Fruit fly (Drosophila melanogaster) whole organism, prepupa: ENCODE measurements around the gene Hsp60D.

Experiments used
- CG1621 ChIP-seq: fragments of 200-800 bp; sonication (Bioruptor generic); optimal IDR thresholded peaks from 3 replicates; lab custom pipeline; 2018; ENCODE audit warnings: missing biosample characterization, mild to moderate bottlenecking, missing genetic modification characterization
- CG34406 ChIP-seq: fragments of 200-800 bp; sonication (Bioruptor generic); optimal IDR thresholded peaks from 3 replicates; lab custom pipeline; 2016; ENCODE audit warnings: missing biosample characterization, missing genetic modification characterization
- CG6163 ChIP-seq: fragments of 200-800 bp; sonication (Bioruptor generic); IDR thresholded peaks from 3 replicates; pipeline ENCODE4 v1.3.6; 2022; ENCODE audit warnings: missing biosample characterization, missing genetic modification characterization
- Eip75B ChIP-seq: fragments of 200-800 bp; sonication (Bioruptor generic); optimal IDR thresholded peaks from 3 replicates; lab custom pipeline; 2016; ENCODE audit warnings: missing biosample characterization, missing genetic modification characterization
- Eip93F ChIP-seq: fragments of 200-800 bp; sonication (Bioruptor generic); optimal IDR thresholded peaks from 2 replicates; lab custom pipeline; 2016; ENCODE audit warnings: missing biosample characterization, mild to moderate bottlenecking, missing genetic modification characterization
- Gug ChIP-seq: fragments of 200-800 bp; sonication (Bioruptor generic); IDR thresholded peaks from 2 replicates; pipeline ENCODE4 v1.3.6; 2022; ENCODE audit warnings: missing biosample characterization, missing genetic modification characterization
- Lpt ChIP-seq: fragments of 200-800 bp; sonication (Bioruptor generic); optimal IDR thresholded peaks from 3 replicates; lab custom pipeline; 2016; ENCODE audit warnings: missing biosample characterization, missing genetic modification characterization
- OdsH ChIP-seq: fragments of 200-800 bp; sonication (Bioruptor generic); optimal IDR thresholded peaks from 3 replicates; lab custom pipeline; 2016; ENCODE audit warnings: missing biosample characterization, missing genetic modification characterization
- Sox102F ChIP-seq: fragments of 200-800 bp; sonication (Bioruptor generic); optimal IDR thresholded peaks from 2 replicates; lab custom pipeline; 2016; ENCODE audit warnings: missing biosample characterization, mild to moderate bottlenecking, missing genetic modification characterization
- cyc ChIP-seq: fragments of 200-800 bp; sonication (Bioruptor generic); optimal IDR thresholded peaks from 3 replicates; lab custom pipeline; 2016; ENCODE audit warnings: missing biosample characterization, missing genetic modification characterization

DNA sequence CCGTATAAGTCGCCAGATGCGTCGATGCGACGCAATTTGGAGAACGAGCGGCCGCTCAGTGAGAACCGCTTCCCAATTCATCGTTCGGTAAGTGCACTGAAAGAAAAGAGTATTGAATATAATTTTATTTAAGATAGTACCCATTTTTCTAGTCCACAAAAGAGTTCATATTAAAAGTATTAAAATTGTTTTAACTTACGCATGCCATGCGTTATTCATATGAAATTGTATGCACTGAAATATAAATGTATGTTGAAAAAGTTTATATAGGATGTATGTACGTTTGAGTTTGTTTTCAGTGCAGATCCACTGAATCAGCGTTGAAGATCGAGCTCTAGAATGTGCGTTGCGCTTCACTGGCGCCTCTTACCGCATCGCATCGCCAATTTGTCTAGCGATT, 49.7 kb downstream of the Hsp60D start:
- TF ChIP-seq CG1621 (tag; lab: Kevin White, UChicago) = no peak
- no peak for TF ChIP-seq Eip93F
- 0 out of 3 replicates have a peak, but pooled peaks have one; percentile 24 for TF ChIP-seq CG6163
- TF ChIP-seq Gug (GFP tag; lab: Robert Waterston, UW) = no peak
- no peak for TF ChIP-seq Sox102F (GFP tag; lab: Kevin White, UChicago)
- TF ChIP-seq Eip75B (GFP tag; lab: Kevin White, UChicago) = no peak
- peak; percentile 27 for TF ChIP-seq OdsH (GFP tag; lab: Kevin White, UChicago)
- no peak for TF ChIP-seq Lpt (GFP tag; lab: Kevin White, UChicago)
- no peak for TF ChIP-seq CG34406 (GFP tag; lab: Kevin White, UChicago)
- no peak for TF ChIP-seq cyc (GFP tag; lab: Kevin White, UChicago)
